Fruit fly (Drosophila melanogaster) whole organism: ENCODE results near the gene CG7966.

Experiments
- EcR ChIP-seq, 2 experiments: fragments of >200 bp; optimal IDR thresholded peaks; 2 replicates each; lab custom pipeline; 2017; ENCODE audit warnings: missing biosample characterization in 2 of 2, missing genetic modification characterization in 2 of 2, missing genetic modification reagents in 2 of 2
- pan ChIP-seq: fragments of >200 bp; optimal IDR thresholded peaks from 2 replicates; lab custom pipeline; 2017
- psq ChIP-seq: fragments of >200 bp; optimal IDR thresholded peaks from 2 replicates; lab custom pipeline; 2017
- usp ChIP-seq: fragments of >200 bp; optimal IDR thresholded peaks from 2 replicates; lab custom pipeline; 2017; ENCODE audit warnings: missing biosample characterization, missing genetic modification characterization, mixed read lengths

dm6 chr3R:13039037-13039583 lies 12.1 kb downstream of the CG7966 start:
- TF ChIP-seq usp (no peak), pan (lab: Kevin White, UChicago) (no peak), psq (no peak), EcR (GFP tag; optimal IDR thresholded peaks at IDR 0.05; lab: Kevin White, UChicago) (no peak)
